Fruit fly (Drosophila melanogaster) whole organism, pupa: ENCODE results near the gene CG5412.

Source experiments
- CG12605 ChIP-seq: fragments of 200-800 bp; sonication (Bioruptor generic); IDR thresholded peaks from 2 replicates; pipeline ENCODE4 v1.3.6; 2022; ENCODE audit warnings: missing biosample characterization, missing genetic modification characterization
- CG17806 ChIP-seq: fragments of 200-800 bp; sonication (Bioruptor generic); optimal IDR thresholded peaks from 2 replicates; lab custom pipeline; 2018; ENCODE audit warnings: missing biosample characterization, mild to moderate bottlenecking, missing genetic modification characterization, moderate library complexity
- EcR ChIP-seq: fragments of 200-800 bp; sonication (Bioruptor generic); optimal IDR thresholded peaks from 3 replicates; lab custom pipeline; 2019; ENCODE audit warnings: missing biosample characterization, missing genetic modification characterization, mild to moderate bottlenecking, moderate library complexity, missing genetic modification reagents

- TF ChIP-seq EcR (no peak), CG17806 (tag; lab: Kevin White, UChicago) (no peak), CG12605 (GFP tag; lab: Robert Waterston, UW) (no peak)
These were observed 40.7 kb downstream of the CG5412 start, which contains the start of gene CG5466 for dm6 chr3R:20617583-20617982.
